Worm (Caenorhabditis elegans) whole organism, early embryonic: ENCODE measurements around the gene sri-1.

Experiments used
- F13C5.2 ChIP-seq: sonication (generic microtip); optimal IDR thresholded peaks from 2 replicates; lab custom pipeline; 2017; ENCODE audit warnings: mild to moderate bottlenecking, missing genetic modification characterization, inconsistent platforms, missing compliant biosample characterization
- aly-1 ChIP-seq: sonication (generic microtip); optimal IDR thresholded peaks from 2 replicates; lab custom pipeline; 2016; ENCODE audit warnings: missing genetic modification characterization, missing compliant biosample characterization
- ama-1 ChIP-seq: fragments of 150-350 bp; optimal IDR thresholded peaks from 2 replicates; lab custom pipeline; 2014
- flt-1 ChIP-seq: fragments of 200-800 bp; sonication (Bioruptor generic); IDR thresholded peaks from 2 replicates; pipeline ENCODE4 v1.3.6; 2022; ENCODE audit warnings: missing genetic modification characterization, missing compliant biosample characterization
- hmg-4 ChIP-seq: fragments of 200-800 bp; sonication (Bioruptor generic); optimal IDR thresholded peaks from 2 replicates; lab custom pipeline; 2018; ENCODE audit warnings: mild to moderate bottlenecking, missing genetic modification characterization, missing compliant biosample characterization
- pes-1 ChIP-seq: fragments of 200-800 bp; sonication (Bioruptor generic); IDR thresholded peaks from 2 replicates; pipeline ENCODE4 v1.3.6; 2022; ENCODE audit warnings: missing genetic modification reagents, missing genetic modification characterization, missing compliant biosample characterization
- sea-1 ChIP-seq: fragments of 200-800 bp; sonication (Bioruptor generic); conservative IDR thresholded peaks from 2 replicates; pipeline ENCODE4 v1.3.6; 2022; ENCODE audit warnings: missing genetic modification characterization, missing compliant biosample characterization
- tbx-11 ChIP-seq: fragments of 200-800 bp; sonication (Bioruptor generic); IDR thresholded peaks from 2 replicates; pipeline ENCODE4 v1.3.6; 2022; ENCODE audit warnings: missing genetic modification characterization, missing compliant biosample characterization
- tbx-37 ChIP-seq: fragments of 200-800 bp; sonication (Bioruptor generic); conservative IDR thresholded peaks from 2 replicates; pipeline ENCODE4 v1.3.6; 2022; ENCODE audit warnings: missing genetic modification reagents, missing genetic modification characterization, missing compliant biosample characterization
- tra-4 ChIP-seq: sonication (generic microtip); optimal IDR thresholded peaks from 2 replicates; lab custom pipeline; 2017; ENCODE audit warnings: missing genetic modification characterization, missing compliant biosample characterization

DNA sequence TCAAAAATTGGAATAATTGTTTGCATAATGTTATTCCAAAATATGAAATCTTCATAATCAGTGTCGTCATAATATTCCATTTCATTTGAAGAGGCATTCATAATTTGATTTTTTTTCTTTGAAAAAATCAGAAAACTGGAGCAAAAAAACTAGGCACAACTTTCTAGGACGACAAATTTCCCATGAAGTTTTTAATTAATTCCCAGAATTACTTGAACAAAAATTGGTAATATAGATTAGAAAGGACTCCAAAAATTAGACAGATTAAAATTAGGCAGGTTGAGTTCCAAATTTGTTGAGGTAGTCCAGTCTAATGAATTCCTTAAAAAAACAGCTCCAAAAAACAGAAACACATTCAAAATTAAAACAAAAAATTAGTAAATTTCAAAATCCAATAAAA is 12.5 kb downstream of the sri-1 start, which contains the start of gene srw-57:
- TF ChIP-seq sea-1 (no peak), hmg-4 (GFP tag; lab: Kevin White, UChicago) (no peak), flt-1 (GFP tag; lab: Robert Waterston, UW) (no peak), tbx-11 (GFP tag; lab: Robert Waterston, UW) (no peak), F13C5.2 (tag; lab: Kevin White, UChicago) (no peak), pes-1 (GFP tag; lab: Robert Waterston, UW) (no peak), ama-1 (no peak), tbx-37 (GFP tag; lab: Robert Waterston, UW) (no peak), aly-1 (tag; lab: Kevin White, UChicago) (no peak), tra-4 (no peak)
